Fruit fly (Drosophila melanogaster) ovary, adult (tissue): Measurements from ENCODE around the gene Hcf.

ENCODE experiments used
- CG17801 ChIP-seq: fragments of 200-800 bp; optimal IDR thresholded peaks from 2 replicates; lab custom pipeline; 2019; ENCODE audit warnings: missing biosample characterization, mild to moderate bottlenecking, missing genetic modification characterization, moderate library complexity; ENCODE audit not compliant: partially characterized antibody

Gene Hcf

DNA sequence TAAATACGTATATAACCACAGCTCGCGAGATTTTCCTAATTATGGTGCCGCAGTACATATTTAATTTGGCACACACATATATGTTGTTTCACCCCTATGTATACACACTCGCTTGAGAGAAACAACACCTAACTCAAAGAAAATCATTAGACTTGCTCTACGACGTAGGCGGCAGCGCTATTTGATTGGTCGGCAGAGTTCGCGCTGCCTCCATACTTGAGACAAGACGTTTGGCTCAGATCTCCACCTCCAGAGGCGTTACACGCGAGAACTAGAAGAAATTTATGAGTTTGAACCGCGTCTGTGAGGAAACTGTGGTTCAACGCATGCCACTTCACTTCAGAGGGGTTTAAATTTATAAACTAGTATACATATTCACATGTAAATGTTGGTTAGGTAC lies 63.6 kb downstream of the Hcf start:
- no peak for TF ChIP-seq CG17801 (GFP tag; lab: Kevin White, UChicago)

DNA sequence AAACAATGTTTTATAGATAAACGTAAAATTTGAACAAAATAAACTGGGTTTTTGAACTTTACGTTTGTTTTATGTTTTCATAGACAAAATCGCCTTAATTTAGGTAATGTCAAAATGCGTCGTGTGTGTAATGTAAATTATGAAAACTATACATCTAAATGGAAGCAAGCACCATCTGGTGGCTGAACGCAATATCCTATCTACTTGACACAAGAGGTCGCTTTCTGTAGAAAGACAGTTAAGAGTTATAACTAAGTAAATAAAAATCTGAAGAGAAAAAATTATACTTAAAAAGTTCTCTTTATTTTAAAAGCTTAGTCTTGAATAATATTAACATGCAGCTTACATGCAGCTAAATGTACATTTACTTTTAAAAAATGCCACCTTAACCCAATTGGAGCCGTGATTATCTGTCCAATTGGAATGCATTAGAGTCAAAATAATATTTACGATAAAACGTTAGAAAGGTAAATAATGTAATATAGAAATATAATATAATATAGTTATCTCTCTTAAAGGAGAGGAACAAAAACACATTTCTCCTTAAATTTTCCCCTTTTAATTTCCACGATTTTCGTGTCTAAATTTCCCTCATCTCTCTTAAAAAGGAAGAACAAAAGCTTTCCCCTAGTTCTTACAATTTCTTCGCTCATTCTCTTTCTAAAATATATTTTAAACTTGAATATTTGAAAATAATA lies 65.0 kb downstream of the Hcf start:
- TF ChIP-seq CG17801 (GFP tag; lab: Kevin White, UChicago): peak; percentile 78
